Fruit fly (Drosophila melanogaster) whole organism, adult: Measurements from ENCODE around the gene h-cup.

ENCODE experiments used
- Clk ChIP-seq: fragments of 200-800 bp; sonication (Bioruptor generic); optimal IDR thresholded peaks from 2 replicates; lab custom pipeline; 2017; ENCODE audit warnings: missing biosample characterization, missing genetic modification characterization
- cnc ChIP-seq, 2 experiments: fragments of >200 bp; optimal IDR thresholded peaks; 2 replicates each; lab custom pipeline; 2017
- ovo ChIP-seq: fragments of 200-800 bp; sonication (Bioruptor generic); optimal IDR thresholded peaks from 2 replicates; lab custom pipeline; 2016; ENCODE audit warnings: missing biosample characterization, missing genetic modification characterization

DNA sequence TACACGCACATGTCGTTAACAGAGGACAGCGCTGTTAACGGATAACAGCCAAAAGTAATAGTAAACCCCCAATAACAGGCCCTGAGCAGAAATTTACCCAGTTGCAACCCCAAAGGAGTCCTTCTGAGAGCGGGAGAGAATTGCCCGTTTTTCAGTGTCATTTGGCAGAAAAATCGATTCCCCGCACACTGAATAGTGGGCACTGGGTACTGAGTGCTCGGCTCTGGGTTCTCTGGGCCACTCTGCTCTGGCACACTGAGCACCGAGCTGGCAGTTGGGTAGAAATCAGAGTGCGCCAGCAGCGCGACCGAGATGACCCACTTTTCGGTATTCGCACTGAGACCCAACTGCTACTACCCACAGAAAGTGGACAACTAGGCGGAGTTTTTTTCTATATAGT is 8.4 kb downstream of the h-cup start, which contains the start of gene Rbp:
- TF ChIP-seq cnc (optimal IDR thresholded peaks at IDR 0.05; lab: Kevin White, UChicago) (no peak), ovo (no peak), Clk (GFP tag; lab: Kevin White, UChicago) (no peak)
